Worm (Caenorhabditis elegans): Measurements from ENCODE around the gene sra-14.

Gene sra-14

ce11 chrII:12878697-12879096 lies 6.4 kb upstream of the sra-14 start (continued):
- TF ChIP-seq somi-1 (GFP tag; optimal IDR thresholded peaks at IDR 0.05) (no peak), lin-40 (tag; optimal IDR thresholded peaks at IDR 0.05) (peak; percentile 53), madf-3 (GFP tag; IDR thresholded peaks at IDR 0.05) (no peak), nhr-120 (GFP tag; IDR thresholded peaks at IDR 0.05) (no peak), F49E8.2 (tag; optimal IDR thresholded peaks at IDR 0.05; ENCODE audit: insufficient read depth) (no peak), K12H6.12 (tag; optimal IDR thresholded peaks at IDR 0.05) (peak; percentile 15), egrh-3 (GFP tag; IDR thresholded peaks at IDR 0.05) (peak; percentile 40; the same call in 1 of the 2 replicates), lin-35 (GFP tag; optimal IDR thresholded peaks at IDR 0.05) (no peak), pha-4 (tag; optimal IDR thresholded peaks at IDR 0.05) (no peak), mcd-1 (GFP tag; IDR thresholded peaks at IDR 0.05) (0 out of 2 replicates have a peak, but pooled peaks have one; percentile 22), egl-44 (GFP tag; IDR thresholded peaks at IDR 0.05) (no peak), nhr-80 (tag; optimal IDR thresholded peaks at IDR 0.05) (peak; percentile 94), chd-7 (tag; optimal IDR thresholded peaks at IDR 0.05) (peak; percentile 60), tlf-1 (GFP tag; optimal IDR thresholded peaks at IDR 0.05) (peak; percentile 40), ama-1 (optimal IDR thresholded peaks at IDR 0.05) (peak; percentile 28), ama-1 (GFP tag; optimal IDR thresholded peaks at IDR 0.05) (no peak), attf-3 (GFP tag; conservative IDR thresholded peaks at IDR 0.05) (no peak), tbp1 (GFP tag; optimal IDR thresholded peaks at IDR 0.05) (peak; percentile 62), D2030.7 (GFP tag; IDR thresholded peaks at IDR 0.05) (no peak), rec-8 (tag; optimal IDR thresholded peaks at IDR 0.05) (no peak), ztf-22 (GFP tag; optimal IDR thresholded peaks at IDR 0.05) (peak; percentile 66), lin-26 (GFP tag; IDR thresholded peaks at IDR 0.05) (no peak), mxl-1 (tag; optimal IDR thresholded peaks at IDR 0.05) (peak; percentile 16), ceh-58 (GFP tag; IDR thresholded peaks at IDR 0.05) (no peak), ets-4 (GFP tag; optimal IDR thresholded peaks at IDR 0.05) (peak; percentile 50), attf-5 (GFP tag; optimal IDR thresholded peaks at IDR 0.05) (peak; percentile 57), let-607 (tag; optimal IDR thresholded peaks at IDR 0.05) (peak in 1 of 2 experiments; percentile 53), efl-1 (GFP tag; optimal IDR thresholded peaks at IDR 0.05) (no peak), ztf-18 (tag; optimal IDR thresholded peaks at IDR 0.05) (no peak), F22D6.2 (tag; optimal IDR thresholded peaks at IDR 0.05) (no peak), atf-7 (tag; optimal IDR thresholded peaks at IDR 0.05) (peak; percentile 45), T26A5.8 (tag; optimal IDR thresholded peaks at IDR 0.05) (no peak), repo-1 (tag; optimal IDR thresholded peaks at IDR 0.05) (peak; percentile 24), K11D2.4 (GFP tag; IDR thresholded peaks at IDR 0.05) (peak; percentile 48; the same call in 1 of the 2 replicates), zim-3 (tag; optimal IDR thresholded peaks at IDR 0.05) (no peak), F23B12.7 (tag; optimal IDR thresholded peaks at IDR 0.05; ENCODE audit: insufficient read depth) (peak; percentile 54), cebp-2 (GFP tag; IDR thresholded peaks at IDR 0.05) (no peak), snpc-4 (GFP tag; optimal IDR thresholded peaks at IDR 0.05) (no peak), snpc-4 (tag; optimal IDR thresholded peaks at IDR 0.05) (peak in 3 of 4 experiments; percentile 8 to 50 (median 17)), madf-6 (GFP tag; IDR thresholded peaks at IDR 0.05) (0 out of 2 replicates have a peak, but pooled peaks have one; percentile 19), ZK185.1 (tag; optimal IDR thresholded peaks at IDR 0.05; ENCODE audit: poor library complexity, severe bottlenecking) (no peak), B0336.3 (GFP tag; IDR thresholded peaks at IDR 0.05) (peak; percentile 77; the same call in 1 of the 2 replicates)
